Worm (Caenorhabditis elegans) whole organism, L4/young adult: ENCODE data around the gene C14C10.1.

Experiments
- W03F9.2 ChIP-seq: fragments of 150-350 bp; optimal IDR thresholded peaks from 2 replicates; lab custom pipeline; 2014; ENCODE audit warnings: missing biosample characterization, missing genetic modification characterization
- dao-5 ChIP-seq: sonication (generic microtip); optimal IDR thresholded peaks from 2 replicates; lab custom pipeline; 2016; ENCODE audit warnings: missing genotype, missing genetic modification characterization, moderate library complexity, missing compliant biosample characterization
- him-1 ChIP-seq: sonication (generic microtip); optimal IDR thresholded peaks from 2 replicates; lab custom pipeline; 2016; ENCODE audit warnings: missing genotype, missing genetic modification reagents, missing genetic modification characterization, missing compliant biosample characterization

- TF ChIP-seq dao-5 (tag; lab: Kevin White, UChicago) (no peak), W03F9.2 (tag; lab: Kevin White, UChicago) (no peak), him-1 (tag; lab: Kevin White, UChicago) (no peak)
These were observed 32.3 kb upstream of the C14C10.1 start for ce11 chrV:12555872-12556271.
